Worm (Caenorhabditis elegans): ENCODE results near the gene F22F4.5.

Gene F22F4.5

DNA sequence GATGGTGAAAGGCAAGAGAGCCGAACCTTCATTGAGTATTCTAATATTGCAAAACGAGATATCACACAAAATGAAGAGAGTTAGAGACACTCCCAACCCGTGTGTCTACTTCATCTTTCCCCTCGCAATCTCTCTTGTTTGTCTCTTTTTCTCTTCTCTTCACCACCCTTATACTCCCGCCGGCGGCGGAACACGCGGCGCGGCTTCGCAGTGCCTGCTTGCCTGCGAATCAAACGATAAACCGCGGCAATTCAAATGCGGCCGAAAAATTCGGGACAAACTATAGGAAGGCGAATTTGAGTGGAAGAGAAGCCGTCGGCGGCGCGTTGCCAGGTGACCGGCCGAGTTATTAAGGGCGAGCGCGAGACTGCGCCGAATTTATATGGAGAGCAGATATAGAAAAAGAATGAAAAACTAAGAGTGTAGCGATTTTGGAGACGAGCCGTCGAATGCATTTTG lies 8.1 kb downstream of the F22F4.5 start, which contains the start of gene klp-13 (continued):
- TF ChIP-seq C16A3.4 (tag; optimal IDR thresholded peaks at IDR 0.05): peak; percentile 91
- peak; percentile 92 for TF ChIP-seq xbp-1 (tag; optimal IDR thresholded peaks at IDR 0.05)
- peak; percentile 90 for TF ChIP-seq nhr-20 (tag; optimal IDR thresholded peaks at IDR 0.05)
- TF ChIP-seq Y116A8C.19 (tag; optimal IDR thresholded peaks at IDR 0.05; ENCODE audit: borderline replicate concordance): no peak
- peak; percentile 92 to 97 for TF ChIP-seq lin-35 (GFP tag; optimal IDR thresholded peaks at IDR 0.05)
- TF ChIP-seq hpl-2 (GFP tag; optimal IDR thresholded peaks at IDR 0.05): no peak
- peak in 1 of 2 experiments; percentile 86 for TF ChIP-seq mdl-1 (tag; optimal IDR thresholded peaks at IDR 0.05)
- peak; percentile 67 to 92 for TF ChIP-seq efl-1 (optimal IDR thresholded peaks at IDR 0.05)
- peak; percentile 94 to 99 for TF ChIP-seq efl-1 (GFP tag; optimal IDR thresholded peaks at IDR 0.05 in 1 of 2)
- peak; percentile 85 for TF ChIP-seq mep-1 (tag; optimal IDR thresholded peaks at IDR 0.05)
- TF ChIP-seq ztf-4 (tag; optimal IDR thresholded peaks at IDR 0.05): peak; percentile 43
- peak in 3 of 6 experiments; percentile 14 to 89 (median 20) for TF ChIP-seq elt-3 (tag; optimal IDR thresholded peaks at IDR 0.05)
- TF ChIP-seq fkh-8 (tag; optimal IDR thresholded peaks at IDR 0.05): peak; percentile 98
- TF ChIP-seq mef-2 (tag; optimal IDR thresholded peaks at IDR 0.05): peak; percentile 54
- TF ChIP-seq elt-2 (tag; optimal IDR thresholded peaks at IDR 0.05): peak; percentile 61
- peak; percentile 19 for TF ChIP-seq aha-1 (tag; optimal IDR thresholded peaks at IDR 0.05)
- peak; percentile 29 for TF ChIP-seq F16B12.6 (tag; optimal IDR thresholded peaks at IDR 0.05)
- no peak for TF ChIP-seq zip-4 (GFP tag; optimal IDR thresholded peaks at IDR 0.05)
- TF ChIP-seq egl-27 (tag; optimal IDR thresholded peaks at IDR 0.05): peak in 1 of 2 experiments; percentile 54
- peak; percentile 93 for TF ChIP-seq snu-23 (GFP tag; optimal IDR thresholded peaks at IDR 0.05)
- peak; percentile 80 for TF ChIP-seq nhr-19 (GFP tag; conservative IDR thresholded peaks at IDR 0.05)
- TF ChIP-seq unc-62 (GFP tag; optimal IDR thresholded peaks at IDR 0.05): no peak
- TF ChIP-seq lsy-2 (tag; optimal IDR thresholded peaks at IDR 0.05): peak; percentile 77 to 94
- no peak for TF ChIP-seq alr-1 (tag; optimal IDR thresholded peaks at IDR 0.05; ENCODE audit: borderline replicate concordance)
- no peak for TF ChIP-seq ces-1 (GFP tag; optimal IDR thresholded peaks at IDR 0.05)
- peak; percentile 64 for TF ChIP-seq lir-3 (tag; optimal IDR thresholded peaks at IDR 0.05; ENCODE audit: poor library complexity)
- TF ChIP-seq sox-4 (tag; optimal IDR thresholded peaks at IDR 0.05): peak; percentile 65
- peak; percentile 41 for TF ChIP-seq sup-37 (GFP tag; optimal IDR thresholded peaks at IDR 0.05)
- TF ChIP-seq fkh-4 (tag; optimal IDR thresholded peaks at IDR 0.05; ENCODE audit: borderline replicate concordance): no peak
- TF ChIP-seq nhr-12 (tag; optimal IDR thresholded peaks at IDR 0.05): no peak
- TF ChIP-seq lin-15B (tag; optimal IDR thresholded peaks at IDR 0.05): peak; percentile 80
- TF ChIP-seq nhr-28 (tag; optimal IDR thresholded peaks at IDR 0.05): no peak
- TF ChIP-seq rnt-1 (tag; optimal IDR thresholded peaks at IDR 0.05): peak; percentile 85
- peak; percentile 89 for TF ChIP-seq nhr-77 (tag; optimal IDR thresholded peaks at IDR 0.05)
- TF ChIP-seq isw-1 (GFP tag; IDR thresholded peaks at IDR 0.05): peak; percentile 55; the same call in 1 of the 2 replicates
- TF ChIP-seq ceh-82 (tag; optimal IDR thresholded peaks at IDR 0.05): peak; percentile 72 to 90 (median 78)
- no peak for TF ChIP-seq nhr-76 (tag; optimal IDR thresholded peaks at IDR 0.05)
- peak; percentile 74 for TF ChIP-seq jun-1 (tag; optimal IDR thresholded peaks at IDR 0.05)
- no peak for TF ChIP-seq hlh-17 (GFP tag; optimal IDR thresholded peaks at IDR 0.05; ENCODE audit: borderline replicate concordance)
- peak; percentile 74 for TF ChIP-seq irx-1 (tag; optimal IDR thresholded peaks at IDR 0.05)
- TF ChIP-seq grh-1 (GFP tag; IDR thresholded peaks at IDR 0.05): no peak
- peak; percentile 53 for TF ChIP-seq nhr-11 (tag; optimal IDR thresholded peaks at IDR 0.05)
- no peak for TF ChIP-seq nhr-84 (tag; optimal IDR thresholded peaks at IDR 0.05)
- peak; percentile 72 for TF ChIP-seq fkh-10 (GFP tag; optimal IDR thresholded peaks at IDR 0.05)
- no peak for TF ChIP-seq C04F5.9 (tag; optimal IDR thresholded peaks at IDR 0.05)
- TF ChIP-seq ceh-63 (GFP tag; optimal IDR thresholded peaks at IDR 0.05): no peak
- peak; percentile 89 for TF ChIP-seq tbx-2 (tag; optimal IDR thresholded peaks at IDR 0.05)
- no peak for TF ChIP-seq ceh-90 (tag; optimal IDR thresholded peaks at IDR 0.05)
- TF ChIP-seq dpl-1 (GFP tag; optimal IDR thresholded peaks at IDR 0.05): peak; percentile 89 to 93 (median 90)
- TF ChIP-seq fos-1 (tag; optimal IDR thresholded peaks at IDR 0.05): peak; percentile 85
- TF ChIP-seq mab-9 (GFP tag; IDR thresholded peaks at IDR 0.05): no peak
- peak; percentile 81 for TF ChIP-seq blmp-1 (tag; optimal IDR thresholded peaks at IDR 0.05)
- peak; percentile 47 for TF ChIP-seq vab-15 (tag; optimal IDR thresholded peaks at IDR 0.05)
